Worm (Caenorhabditis elegans): ENCODE data around the gene dnc-2.

DNA sequence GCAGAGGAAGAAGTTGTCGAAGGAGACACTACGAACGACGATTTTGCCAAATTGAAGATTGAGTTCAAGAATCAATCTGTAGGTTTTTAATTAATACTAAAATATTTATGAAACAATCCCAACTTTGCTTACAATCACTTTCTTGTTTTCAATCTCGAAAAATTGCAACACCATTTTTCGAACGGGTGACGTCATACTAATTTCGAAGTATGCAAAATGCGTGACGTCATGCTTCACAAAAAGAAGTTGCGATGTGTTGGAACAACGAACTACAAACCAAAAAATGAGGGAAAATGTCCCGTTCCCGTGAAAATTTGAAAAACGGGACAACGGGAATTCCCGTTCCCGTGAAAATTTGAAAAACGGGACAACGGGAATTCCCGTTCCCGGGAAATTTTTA is 42.1 kb upstream of the dnc-2 start:
- TF ChIP-seq snpc-4 (tag; optimal IDR thresholded peaks at IDR 0.05) (no peak), unc-62 (GFP tag; optimal IDR thresholded peaks at IDR 0.05) (no peak), rnt-1 (tag; optimal IDR thresholded peaks at IDR 0.05) (no peak), Y116A8C.19 (tag; optimal IDR thresholded peaks at IDR 0.05; ENCODE audit: borderline replicate concordance) (no peak), ztf-11 (tag; optimal IDR thresholded peaks at IDR 0.05) (no peak), ces-1 (GFP tag; optimal IDR thresholded peaks at IDR 0.05) (no peak), lin-13 (GFP tag; optimal IDR thresholded peaks at IDR 0.05) (no peak), blmp-1 (tag; optimal IDR thresholded peaks at IDR 0.05) (no peak), lsy-2 (tag; optimal IDR thresholded peaks at IDR 0.05) (no peak)

Data from whole organism, L1 larva.